Worm (Caenorhabditis elegans) whole organism, L4/young adult: ENCODE data around the gene ttr-34.

Experiments
- W03F9.2 ChIP-seq: fragments of 150-350 bp; optimal IDR thresholded peaks from 2 replicates; lab custom pipeline; 2014; ENCODE audit warnings: missing biosample characterization, missing genetic modification characterization
- dao-5 ChIP-seq: sonication (generic microtip); optimal IDR thresholded peaks from 2 replicates; lab custom pipeline; 2016; ENCODE audit warnings: missing genotype, missing genetic modification characterization, moderate library complexity, missing compliant biosample characterization
- him-1 ChIP-seq: sonication (generic microtip); optimal IDR thresholded peaks from 2 replicates; lab custom pipeline; 2016; ENCODE audit warnings: missing genotype, missing genetic modification reagents, missing genetic modification characterization, missing compliant biosample characterization

DNA sequence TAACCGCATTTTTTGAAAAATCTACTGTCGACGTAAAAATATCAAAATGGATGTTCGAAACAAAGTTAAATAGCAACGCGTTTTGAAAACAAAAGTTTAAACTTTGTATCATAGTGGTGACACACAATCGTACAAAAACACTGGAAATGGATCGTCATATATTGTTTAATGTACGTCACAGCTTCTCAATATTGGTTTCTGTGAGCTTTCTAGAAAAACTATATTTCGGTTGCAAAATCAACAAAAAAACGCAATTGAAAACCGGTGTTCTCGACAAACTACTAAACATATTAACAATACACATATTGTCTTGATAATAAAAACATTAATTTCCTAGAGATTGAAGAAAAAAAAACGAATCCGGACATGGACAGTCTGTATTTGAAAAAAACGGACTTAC is 39.2 kb upstream of the ttr-34 start, which contains the start of gene R03G8.6:
- TF ChIP-seq W03F9.2 (tag; lab: Kevin White, UChicago) (no peak), dao-5 (no peak), him-1 (no peak)
